Fruit fly (Drosophila melanogaster) whole organism, embryonic: ENCODE measurements around the gene CG6843.

Experiments used
- ATbp ChIP-seq: fragments of 200-800 bp; sonication (Bioruptor generic); optimal IDR thresholded peaks from 2 replicates; lab custom pipeline; 2017; ENCODE audit warnings: missing biosample characterization, mild to moderate bottlenecking, missing genetic modification characterization, missing genetic modification reagents
- Adf1 ChIP-seq: fragments of 200-800 bp; sonication (Bioruptor generic); IDR thresholded peaks from 2 replicates; pipeline ENCODE4 v1.3.6; 2022; ENCODE audit warnings: missing biosample characterization, missing genetic modification characterization
- Atf-2 ChIP-seq: fragments of 200-800 bp; sonication (Bioruptor generic); optimal IDR thresholded peaks from 2 replicates; lab custom pipeline; 2016; ENCODE audit warnings: missing biosample characterization, missing genetic modification characterization
- Atf3 ChIP-seq: fragments of 200-800 bp; sonication (Bioruptor generic); optimal IDR thresholded peaks from 3 replicates; lab custom pipeline; 2016; ENCODE audit warnings: missing biosample characterization, missing genetic modification characterization
- BEAF-32 ChIP-seq: fragments of 200-800 bp; sonication (Bioruptor generic); optimal IDR thresholded peaks from 3 replicates; lab custom pipeline; 2017; ENCODE audit warnings: missing biosample characterization, missing genetic modification characterization, mild to moderate bottlenecking, moderate library complexity, missing genetic modification reagents
- Blimp-1 ChIP-seq: fragments of 200-800 bp; sonication (Bioruptor generic); optimal IDR thresholded peaks from 3 replicates; lab custom pipeline; 2018; ENCODE audit warnings: missing biosample characterization, missing genetic modification characterization, mild to moderate bottlenecking, moderate library complexity, missing genetic modification reagents
- C15 ChIP-seq: fragments of 200-800 bp; sonication (Bioruptor generic); IDR thresholded peaks from 3 replicates; pipeline ENCODE4 v1.3.6; 2022; ENCODE audit warnings: missing biosample characterization, missing genetic modification characterization
- CG12744 ChIP-seq: fragments of 200-800 bp; sonication (Bioruptor generic); optimal IDR thresholded peaks from 2 replicates; lab custom pipeline; 2016; ENCODE audit warnings: missing biosample characterization, missing genetic modification characterization
- CG13624 ChIP-seq: fragments of 200-800 bp; sonication (Bioruptor generic); optimal IDR thresholded peaks from 2 replicates; lab custom pipeline; 2016; ENCODE audit warnings: missing biosample characterization, missing genetic modification characterization
- CG13894 ChIP-seq: fragments of 200-800 bp; sonication (Bioruptor generic); optimal IDR thresholded peaks from 3 replicates; lab custom pipeline; 2018; ENCODE audit warnings: missing biosample characterization, mild to moderate bottlenecking, missing genetic modification characterization, moderate library complexity
- CG15479 ChIP-seq: fragments of 200-800 bp; sonication (Bioruptor generic); optimal IDR thresholded peaks from 3 replicates; lab custom pipeline; 2019; ENCODE audit warnings: missing biosample characterization, mild to moderate bottlenecking, missing genetic modification characterization, moderate library complexity
- CG16863 ChIP-seq: fragments of 200-800 bp; sonication (Bioruptor generic); optimal IDR thresholded peaks from 3 replicates; lab custom pipeline; 2016; ENCODE audit warnings: missing biosample characterization, missing genetic modification characterization
- CG17359 ChIP-seq: fragments of 200-800 bp; sonication (Bioruptor generic); optimal IDR thresholded peaks from 3 replicates; lab custom pipeline; 2018; ENCODE audit warnings: missing biosample characterization, mild to moderate bottlenecking, missing genetic modification characterization, moderate library complexity
- CG3281 ChIP-seq: fragments of 200-800 bp; sonication (Bioruptor generic); optimal IDR thresholded peaks from 3 replicates; lab custom pipeline; 2017; ENCODE audit warnings: missing biosample characterization, mild to moderate bottlenecking, missing genetic modification characterization
- CG34224 ChIP-seq: fragments of 200-800 bp; sonication (Bioruptor generic); IDR thresholded peaks from 3 replicates; pipeline ENCODE4 v1.3.6; 2022; ENCODE audit warnings: missing biosample characterization, missing genetic modification characterization; ENCODE audit not compliant: partially characterized antibody
- CG34422 ChIP-seq: fragments of 200-800 bp; sonication (Bioruptor generic); IDR thresholded peaks from 3 replicates; pipeline ENCODE4 v1.3.6; 2022; ENCODE audit warnings: missing biosample characterization, missing genetic modification characterization
- CG8089 ChIP-seq: fragments of 200-800 bp; sonication (Bioruptor generic); optimal IDR thresholded peaks from 3 replicates; lab custom pipeline; 2016; ENCODE audit warnings: missing biosample characterization, missing genetic modification characterization
- CG9817 ChIP-seq: fragments of 200-800 bp; sonication (Bioruptor generic); optimal IDR thresholded peaks from 2 replicates; lab custom pipeline; 2018; ENCODE audit warnings: missing biosample characterization, mild to moderate bottlenecking, missing genetic modification characterization, moderate library complexity
- Dfd ChIP-seq, 2 experiments: fragments of >200 bp; optimal IDR thresholded peaks; 2 replicates each; lab custom pipeline; 2017; ENCODE audit warnings: missing biosample characterization in 2 of 2, missing genetic modification characterization in 2 of 2
- ERR ChIP-seq: fragments of 200-800 bp; sonication (Bioruptor generic); optimal IDR thresholded peaks from 2 replicates; lab custom pipeline; 2016; ENCODE audit warnings: missing biosample characterization, missing genetic modification characterization
- Gsc ChIP-seq: fragments of 200-800 bp; sonication (Bioruptor generic); IDR thresholded peaks from 2 replicates; pipeline ENCODE4 v1.3.6; 2022; ENCODE audit warnings: missing biosample characterization, missing genetic modification characterization
- Hr3 ChIP-seq: fragments of 200-800 bp; sonication (Bioruptor generic); optimal IDR thresholded peaks from 3 replicates; lab custom pipeline; 2016; ENCODE audit warnings: missing biosample characterization, missing genetic modification characterization
- Lpt ChIP-seq: fragments of >200 bp; optimal IDR thresholded peaks from 2 replicates; lab custom pipeline; 2018; ENCODE audit warnings: missing biosample characterization, missing genetic modification characterization
- Max ChIP-seq: fragments of 200-800 bp; sonication (Bioruptor generic); optimal IDR thresholded peaks from 2 replicates; lab custom pipeline; 2016; ENCODE audit warnings: missing biosample characterization, mild to moderate bottlenecking, missing genetic modification characterization
- Poxn ChIP-seq: fragments of 200-800 bp; sonication (Bioruptor generic); IDR thresholded peaks from 2 replicates; pipeline ENCODE4 v1.3.6; 2022; ENCODE audit warnings: missing biosample characterization, missing genetic modification characterization
- Spps ChIP-seq: fragments of 200-800 bp; sonication (Bioruptor generic); optimal IDR thresholded peaks from 2 replicates; lab custom pipeline; 2018; ENCODE audit warnings: missing biosample characterization, mild to moderate bottlenecking, missing genetic modification characterization
- Stat92E ChIP-seq, 3 experiments: fragments of >200 bp in 2 of 3; fragments of 200-800 bp in 1 of 3; sonication (Bioruptor generic) in 1 of 3; optimal IDR thresholded peaks; 2 replicates each; lab custom pipeline; 2017 to 2019; ENCODE audit warnings: missing biosample characterization in 3 of 3, missing genetic modification characterization in 3 of 3, mild to moderate bottlenecking in 1 of 3, moderate library complexity in 1 of 3
- Vsx1 ChIP-seq: fragments of 200-800 bp; sonication (Bioruptor generic); optimal IDR thresholded peaks from 2 replicates; lab custom pipeline; 2017; ENCODE audit warnings: missing biosample characterization, mild to moderate bottlenecking, missing genetic modification characterization, missing genetic modification reagents
- Xbp1 ChIP-seq: fragments of 200-800 bp; sonication (Bioruptor generic); optimal IDR thresholded peaks from 3 replicates; lab custom pipeline; 2016; ENCODE audit warnings: missing biosample characterization, mild to moderate bottlenecking, missing genetic modification characterization
- ato ChIP-seq: fragments of 200-800 bp; sonication (Bioruptor generic); IDR thresholded peaks from 2 replicates; pipeline ENCODE4 v1.3.6; 2022; ENCODE audit warnings: missing biosample characterization, missing genetic modification characterization; ENCODE audit not compliant: partially characterized antibody
- cas ChIP-seq: fragments of 200-800 bp; sonication (Bioruptor generic); IDR thresholded peaks from 2 replicates; pipeline ENCODE4 v1.3.6; 2022; ENCODE audit warnings: missing biosample characterization, missing genetic modification characterization
- cato ChIP-seq: fragments of 200-800 bp; sonication (Bioruptor generic); optimal IDR thresholded peaks from 2 replicates; lab custom pipeline; 2016; ENCODE audit warnings: missing biosample characterization, missing genetic modification characterization, borderline replicate concordance
- caup ChIP-seq: fragments of 200-800 bp; sonication (Bioruptor generic); optimal IDR thresholded peaks from 3 replicates; lab custom pipeline; 2017; ENCODE audit warnings: missing biosample characterization, mild to moderate bottlenecking, missing genetic modification characterization, moderate library complexity; ENCODE audit not compliant: severe bottlenecking
- croc ChIP-seq: fragments of 200-800 bp; sonication (Bioruptor generic); conservative IDR thresholded peaks from 3 replicates; pipeline ENCODE4 v1.3.6; 2022; ENCODE audit warnings: missing biosample characterization, missing genetic modification characterization
- cwo ChIP-seq: fragments of 200-800 bp; sonication (Bioruptor generic); optimal IDR thresholded peaks from 3 replicates; lab custom pipeline; 2017; ENCODE audit warnings: missing biosample characterization, missing genetic modification characterization, mild to moderate bottlenecking, moderate library complexity, missing genetic modification reagents
- dan ChIP-seq: fragments of 200-800 bp; sonication (Bioruptor generic); IDR thresholded peaks from 2 replicates; pipeline ENCODE4 v1.3.6; 2022; ENCODE audit warnings: missing biosample characterization, missing genetic modification characterization
- ems ChIP-seq: fragments of 200-800 bp; sonication (Bioruptor generic); optimal IDR thresholded peaks from 3 replicates; lab custom pipeline; 2016; ENCODE audit warnings: missing biosample characterization, missing genetic modification characterization
- ewg ChIP-seq: fragments of 200-800 bp; sonication (Bioruptor generic); optimal IDR thresholded peaks from 3 replicates; lab custom pipeline; 2017; ENCODE audit warnings: mild to moderate bottlenecking, missing biosample characterization, missing genetic modification reagents, missing genetic modification characterization
- exex ChIP-seq: fragments of 200-800 bp; sonication (Bioruptor generic); optimal IDR thresholded peaks from 4 replicates; lab custom pipeline; 2018; ENCODE audit warnings: missing biosample characterization, mild to moderate bottlenecking, missing genetic modification characterization, moderate library complexity
- fd64A ChIP-seq: fragments of 200-800 bp; sonication (Bioruptor generic); optimal IDR thresholded peaks from 3 replicates; lab custom pipeline; 2018; ENCODE audit warnings: missing biosample characterization, mild to moderate bottlenecking, missing genetic modification characterization
- gro ChIP-seq: fragments of 200-800 bp; sonication (Bioruptor generic); optimal IDR thresholded peaks from 2 replicates; lab custom pipeline; 2016; ENCODE audit warnings: missing biosample characterization, missing genetic modification characterization
- repo ChIP-seq: fragments of 200-800 bp; sonication (Bioruptor generic); optimal IDR thresholded peaks from 2 replicates; lab custom pipeline; 2016; ENCODE audit warnings: missing biosample characterization, missing genetic modification characterization
- sens ChIP-seq: fragments of 200-800 bp; sonication (Bioruptor generic); peaks from one replicate; lab custom pipeline; 2016; ENCODE audit warnings: missing biosample characterization, missing genetic modification characterization
- sisA ChIP-seq: fragments of 200-800 bp; sonication (Bioruptor generic); IDR thresholded peaks from 2 replicates; pipeline ENCODE4 v1.3.6; 2022; ENCODE audit warnings: missing biosample characterization, missing genetic modification characterization
- sqz ChIP-seq: fragments of 200-800 bp; sonication (Bioruptor generic); optimal IDR thresholded peaks from 3 replicates; lab custom pipeline; 2018; ENCODE audit warnings: missing biosample characterization, mild to moderate bottlenecking, missing genetic modification characterization
- tap ChIP-seq: fragments of 200-800 bp; optimal IDR thresholded peaks from 3 replicates; lab custom pipeline; 2019; ENCODE audit warnings: missing biosample characterization, mild to moderate bottlenecking, missing genetic modification characterization, moderate library complexity
- tna ChIP-seq: fragments of 200-800 bp; sonication (Bioruptor generic); IDR thresholded peaks from 2 replicates; pipeline ENCODE4 v1.3.6; 2022; ENCODE audit warnings: missing biosample characterization, missing genetic modification characterization; ENCODE audit not compliant: partially characterized antibody
- tup ChIP-seq: fragments of 200-800 bp; sonication (Bioruptor generic); optimal IDR thresholded peaks from 2 replicates; lab custom pipeline; 2016; ENCODE audit warnings: missing biosample characterization, mild to moderate bottlenecking, missing genetic modification characterization, moderate library complexity
- unpg ChIP-seq: fragments of 200-800 bp; sonication (Bioruptor generic); optimal IDR thresholded peaks from 3 replicates; lab custom pipeline; 2018; ENCODE audit warnings: missing biosample characterization, mild to moderate bottlenecking, missing genetic modification characterization, moderate library complexity
- vvl ChIP-seq: fragments of 200-800 bp; sonication (Bioruptor generic); IDR thresholded peaks from 2 replicates; pipeline ENCODE4 v1.3.6; 2022; ENCODE audit warnings: missing biosample characterization, missing genetic modification characterization
- zen2 ChIP-seq: fragments of 200-800 bp; sonication (Bioruptor generic); IDR thresholded peaks from 3 replicates; pipeline ENCODE4 v1.3.6; 2022; ENCODE audit warnings: missing biosample characterization, missing genetic modification characterization; ENCODE audit not compliant: partially characterized antibody

The CG6843 gene

DNA sequence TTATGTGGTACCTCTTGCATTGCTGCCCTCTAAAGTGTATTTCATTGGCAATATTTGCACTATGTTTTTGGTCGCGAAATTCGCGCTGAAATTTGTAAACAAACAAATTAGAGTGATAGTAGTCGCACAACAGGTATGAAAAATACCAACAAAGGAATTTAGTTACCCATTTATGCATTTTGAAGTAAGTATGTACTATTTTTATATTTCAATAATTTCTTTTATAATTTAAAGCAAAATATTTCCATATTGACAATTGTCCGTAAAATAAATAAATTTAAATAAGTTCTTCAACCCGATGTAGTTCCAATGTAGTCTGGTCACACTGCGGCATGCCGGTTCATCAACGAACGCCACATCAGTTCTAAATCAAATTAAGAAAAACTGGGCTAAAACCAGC, 29.0 kb upstream of the CG6843 start, which contains the start of the genes Rad9 and Uggt (continued):
- TF ChIP-seq caup (GFP tag; lab: Kevin White, UChicago) (no peak), fd64A (GFP tag; lab: Kevin White, UChicago) (no peak), Lpt (GFP tag; lab: Kevin White, UChicago) (no peak), Hr3 (GFP tag; lab: Kevin White, UChicago) (peak; percentile 7), exex (tag; lab: Kevin White, UChicago) (no peak), Gsc (no peak), vvl (no peak), CG13624 (no peak), sens (GFP tag; lab: Kevin White, UChicago) (peak; percentile 63), tap (no peak), croc (GFP tag; lab: Robert Waterston, UW) (no peak; the same call in 2 of the 3 replicates), sqz (no peak), CG9817 (tag; lab: Kevin White, UChicago) (no peak), cwo (GFP tag; lab: Kevin White, UChicago) (no peak), Vsx1 (GFP tag; lab: Kevin White, UChicago) (no peak), CG15479 (GFP tag; lab: Kevin White, UChicago) (no peak), repo (GFP tag; lab: Kevin White, UChicago) (no peak), CG12744 (no peak), Adf1 (no peak), ATbp (GFP tag; lab: Kevin White, UChicago) (no peak), Spps (tag; lab: Kevin White, UChicago) (no peak), Max (GFP tag; lab: Kevin White, UChicago) (peak; percentile 53), CG34224 (GFP tag; lab: Robert Waterston, UW) (peak; percentile 61), zen2 (GFP tag; lab: Robert Waterston, UW) (no peak; the same call in 2 of the 3 replicates), tna (GFP tag; lab: Robert Waterston, UW) (no peak), Stat92E (GFP tag; optimal IDR thresholded peaks at IDR 0.05; lab: Kevin White, UChicago) (no peak), Atf-2 (GFP tag; lab: Kevin White, UChicago) (no peak), unpg (no peak), ewg (no peak), sisA (GFP tag; lab: Robert Waterston, UW) (no peak), Blimp-1 (GFP tag; lab: Kevin White, UChicago) (no peak), cas (GFP tag; lab: Robert Waterston, UW) (no peak), Xbp1 (GFP tag; lab: Kevin White, UChicago) (peak; percentile 58), CG17359 (tag; lab: Kevin White, UChicago) (peak; percentile 6), tup (no peak), ato (GFP tag; lab: Robert Waterston, UW) (no peak), Atf3 (GFP tag; lab: Kevin White, UChicago) (no peak), ems (GFP tag; lab: Kevin White, UChicago) (no peak), CG16863 (GFP tag; lab: Kevin White, UChicago) (no peak), Dfd (GFP tag; optimal IDR thresholded peaks at IDR 0.05; lab: Kevin White, UChicago) (no peak), gro (GFP tag; lab: Kevin White, UChicago) (no peak), CG13894 (no peak), BEAF-32 (peak; percentile 19), CG34422 (GFP tag; lab: Robert Waterston, UW) (no peak; the same call in 2 of the 3 replicates), dan (GFP tag; lab: Robert Waterston, UW) (no peak), Poxn (GFP tag; lab: Robert Waterston, UW) (no peak), cato (GFP tag; lab: Kevin White, UChicago) (no peak), CG8089 (GFP tag; lab: Kevin White, UChicago) (no peak), ERR (GFP tag; lab: Kevin White, UChicago) (no peak), C15 (GFP tag; lab: Robert Waterston, UW) (no peak), CG3281 (no peak)
